Fruit fly (Drosophila melanogaster): ENCODE results near the gene mthl11.

Gene mthl11

DNA sequence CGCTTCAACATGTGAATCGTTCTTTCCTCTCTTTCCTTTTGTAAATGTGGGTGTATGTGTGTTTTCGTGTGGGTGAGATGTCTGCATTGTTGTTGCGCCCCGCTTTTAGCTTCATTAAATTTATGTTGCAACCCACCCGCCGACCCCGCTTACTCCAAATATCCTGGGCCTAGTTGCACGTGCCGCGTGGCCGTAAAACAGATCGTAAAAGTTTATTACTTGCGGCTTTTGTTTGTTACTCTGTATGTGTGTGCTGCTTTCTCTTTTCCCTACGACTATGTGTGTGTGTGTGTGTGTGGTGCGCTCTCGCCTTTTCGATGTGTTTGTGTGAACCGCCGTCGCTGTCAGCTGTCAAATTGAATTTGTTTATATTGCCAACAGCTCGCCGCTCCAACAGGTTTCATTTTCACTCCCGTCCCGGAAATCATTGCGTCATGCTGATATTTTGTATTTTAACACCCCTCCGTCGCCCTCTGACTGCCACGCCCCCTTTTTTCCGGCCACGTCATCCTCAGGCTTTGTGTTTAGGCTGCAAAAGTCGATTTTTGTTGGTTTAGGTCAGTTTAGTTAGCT lies 32.7 kb downstream of the mthl11 start:
- TF ChIP-seq Crg-1 (GFP tag; optimal IDR thresholded peaks at IDR 0.05): no peak
- no peak for TF ChIP-seq tj (GFP tag; optimal IDR thresholded peaks at IDR 0.05)
- no peak for TF ChIP-seq pad (GFP tag; optimal IDR thresholded peaks at IDR 0.05)
- TF ChIP-seq cic (GFP tag; optimal IDR thresholded peaks at IDR 0.05): no peak
- no peak for TF ChIP-seq CG7101 (tag; optimal IDR thresholded peaks at IDR 0.05)
- TF ChIP-seq cnc (optimal IDR thresholded peaks at IDR 0.05): no peak
- no peak for TF ChIP-seq CG5204 (GFP tag; optimal IDR thresholded peaks at IDR 0.05)
- TF ChIP-seq CG14711 (tag; optimal IDR thresholded peaks at IDR 0.05): no peak
- no peak for TF ChIP-seq toe (GFP tag; optimal IDR thresholded peaks at IDR 0.05)

DNA sequence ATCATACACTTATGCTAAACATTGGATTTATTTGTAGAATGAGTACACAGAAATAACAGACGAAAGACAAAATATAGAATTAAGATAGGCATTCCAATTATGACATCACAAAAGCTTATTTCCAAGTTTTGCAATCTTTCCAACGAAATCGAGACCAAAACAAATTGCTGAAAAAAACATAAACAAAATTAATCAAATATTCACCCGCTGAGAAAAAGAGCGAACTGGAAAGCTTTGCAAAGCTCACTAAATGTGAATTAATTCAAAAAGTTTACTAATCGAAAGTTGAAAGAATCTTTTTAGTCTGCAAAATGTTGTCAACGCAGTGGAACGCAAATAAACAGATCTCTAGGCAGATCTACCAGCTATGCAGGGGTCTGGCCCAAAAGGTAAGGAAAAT lies 33.7 kb downstream of the mthl11 start, which contains the start of gene Cyp12e1:
Gene Cyp12e1 (plus strand): TSS at position 301 of the 400 bp plus-strand sequence.
- TF ChIP-seq tj (GFP tag; optimal IDR thresholded peaks at IDR 0.05): no peak
- TF ChIP-seq kay (GFP tag; ENCODE audit: borderline replicate concordance): peak; percentile 84
- no peak for TF ChIP-seq cic (GFP tag; optimal IDR thresholded peaks at IDR 0.05)

DNA sequence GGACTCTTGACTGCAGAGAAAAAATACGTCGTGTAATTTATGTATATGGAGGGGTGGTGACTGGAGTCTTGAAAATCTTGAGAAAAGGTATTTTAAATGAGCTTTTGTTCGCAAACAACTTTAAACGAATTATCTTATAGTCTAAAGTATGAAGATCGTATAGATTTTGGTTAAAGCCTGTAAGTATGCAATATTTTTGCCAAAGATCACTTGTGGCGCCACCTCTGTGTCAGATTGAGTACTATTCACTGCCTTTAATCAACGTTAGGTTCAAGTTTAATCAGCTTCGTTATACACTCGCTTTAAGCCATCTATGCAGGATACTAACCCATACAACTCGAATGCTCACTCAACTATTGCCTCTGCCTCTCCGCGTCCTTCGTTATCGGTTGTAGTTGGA lies 36.2 kb downstream of the mthl11 start:
- no peak for TF ChIP-seq Hr96 (GFP tag; optimal IDR thresholded peaks at IDR 0.05)
- no peak for TF ChIP-seq CG12768 (GFP tag; optimal IDR thresholded peaks at IDR 0.05)
- TF ChIP-seq Clk (GFP tag; optimal IDR thresholded peaks at IDR 0.05): no peak
- TF ChIP-seq cnc (optimal IDR thresholded peaks at IDR 0.05): no peak
- TF ChIP-seq CG7101 (tag; optimal IDR thresholded peaks at IDR 0.05): no peak
- TF ChIP-seq Crg-1 (GFP tag; optimal IDR thresholded peaks at IDR 0.05): no peak
- no peak for TF ChIP-seq CG11617 (GFP tag; optimal IDR thresholded peaks at IDR 0.05)
- TF ChIP-seq CG33017 (tag; optimal IDR thresholded peaks at IDR 0.05): no peak
- no peak for TF ChIP-seq CG1620 (GFP tag; optimal IDR thresholded peaks at IDR 0.05)
- no peak for TF ChIP-seq CG14711 (tag; optimal IDR thresholded peaks at IDR 0.05)
- no peak for TF ChIP-seq tj (GFP tag; optimal IDR thresholded peaks at IDR 0.05)
- no peak for TF ChIP-seq cic (GFP tag; optimal IDR thresholded peaks at IDR 0.05)
- TF ChIP-seq bab1 (GFP tag; optimal IDR thresholded peaks at IDR 0.05): no peak
- no peak for TF ChIP-seq toe (GFP tag; optimal IDR thresholded peaks at IDR 0.05)
- no peak for TF ChIP-seq pad (GFP tag; optimal IDR thresholded peaks at IDR 0.05)

DNA sequence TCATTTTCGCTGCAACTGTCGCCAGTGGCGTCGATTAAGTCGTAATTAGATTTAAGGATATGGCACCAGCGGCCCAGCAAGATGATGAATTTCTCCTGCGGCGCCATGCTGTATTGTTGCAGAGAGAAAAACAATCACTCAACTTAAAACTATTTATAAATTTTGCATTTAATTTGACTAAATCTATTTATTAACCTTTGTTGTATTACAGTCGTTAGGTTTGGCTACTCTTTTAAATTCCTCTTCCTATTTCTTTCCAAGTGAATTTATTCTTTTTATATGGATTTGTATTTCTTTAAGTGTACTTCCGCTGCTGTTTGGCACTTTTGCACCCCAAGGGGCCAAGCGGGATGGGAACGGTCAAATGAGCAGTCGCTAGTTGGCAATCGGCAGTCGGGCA lies 48.1 kb downstream of the mthl11 start:
- TF ChIP-seq cic (GFP tag; optimal IDR thresholded peaks at IDR 0.05): no peak
- TF ChIP-seq tj (GFP tag; optimal IDR thresholded peaks at IDR 0.05): no peak
- no peak for TF ChIP-seq pad (GFP tag; optimal IDR thresholded peaks at IDR 0.05)
- no peak for TF ChIP-seq CG33017 (tag; optimal IDR thresholded peaks at IDR 0.05)
